Fruit fly (Drosophila melanogaster): ENCODE results near the gene CG4611.

The CG4611 gene

dm6 chr3L:5136123-5136522 is at the start of gene CG4611, which contains the start of gene CG10674:
Gene CG4611, plus strand, starts transcription at chr3L:5136376.
Gene CG10674, minus strand, starts transcription at chr3L:5136292.
- TF ChIP-seq Eip78C (GFP tag): peak; percentile 64
- peak; percentile 56 for TF ChIP-seq svp (GFP tag)
- TF ChIP-seq fkh (GFP tag; optimal IDR thresholded peaks at IDR 0.05): peak; percentile 81
- no peak for TF ChIP-seq achi (GFP tag; optimal IDR thresholded peaks at IDR 0.05)
- peak; percentile 34 for TF ChIP-seq Sox14 (GFP tag; optimal IDR thresholded peaks at IDR 0.05)
- no peak for TF ChIP-seq pdm3 (GFP tag; optimal IDR thresholded peaks at IDR 0.05)

- TF ChIP-seq CG10669 (GFP tag; optimal IDR thresholded peaks at IDR 0.05) (peak; percentile 45), vri (GFP tag; optimal IDR thresholded peaks at IDR 0.05) (no peak), CG3919 (GFP tag; optimal IDR thresholded peaks at IDR 0.05) (peak; percentile 53), salr (GFP tag; optimal IDR thresholded peaks at IDR 0.05) (peak in 1 of 2 experiments; percentile 35), CG1621 (tag; optimal IDR thresholded peaks at IDR 0.05) (peak; percentile 43), dsx (GFP tag; optimal IDR thresholded peaks at IDR 0.05; ENCODE audit: poor library complexity, severe bottlenecking) (no peak), acj6 (GFP tag; optimal IDR thresholded peaks at IDR 0.05) (peak; percentile 31), CG6163 (GFP tag; IDR thresholded peaks at IDR 0.05) (peak; percentile 75), CG31627 (GFP tag; optimal IDR thresholded peaks at IDR 0.05) (no peak), Hr4 (GFP tag; optimal IDR thresholded peaks at IDR 0.05) (no peak), Eip78C (GFP tag) (peak; percentile 89), topi (GFP tag; optimal IDR thresholded peaks at IDR 0.05) (peak; percentile 20), Sox102F (GFP tag; optimal IDR thresholded peaks at IDR 0.05) (peak; percentile 18), Eip75B (GFP tag; optimal IDR thresholded peaks at IDR 0.05) (peak; percentile 14), CG9139 (GFP tag; optimal IDR thresholded peaks at IDR 0.05) (peak; percentile 16), ss (GFP tag; optimal IDR thresholded peaks at IDR 0.05) (peak in 1 of 2 experiments; percentile 16), CG6808 (GFP tag; optimal IDR thresholded peaks at IDR 0.05) (peak; percentile 1), Hr38 (GFP tag; optimal IDR thresholded peaks at IDR 0.05) (no peak), Met (GFP tag; optimal IDR thresholded peaks at IDR 0.05) (peak; percentile 33), CG11294 (GFP tag; IDR thresholded peaks at IDR 0.05) (no peak), Gug (GFP tag; IDR thresholded peaks at IDR 0.05) (no peak), CG8319 (GFP tag; optimal IDR thresholded peaks at IDR 0.05) (no peak), pdm3 (GFP tag; optimal IDR thresholded peaks at IDR 0.05) (peak; percentile 18), Sox15 (GFP tag; optimal IDR thresholded peaks at IDR 0.05) (no peak), CG3032 (tag; optimal IDR thresholded peaks at IDR 0.05) (no peak), fd85E (GFP tag; optimal IDR thresholded peaks at IDR 0.05) (no peak), lz (GFP tag; optimal IDR thresholded peaks at IDR 0.05) (no peak), CG6854 (GFP tag; optimal IDR thresholded peaks at IDR 0.05) (no peak), CG8632 (GFP tag; optimal IDR thresholded peaks at IDR 0.05) (peak; percentile 37), OdsH (GFP tag; optimal IDR thresholded peaks at IDR 0.05) (peak; percentile 45), spab (GFP tag; optimal IDR thresholded peaks at IDR 0.05) (peak; percentile 15), Smox (GFP tag; optimal IDR thresholded peaks at IDR 0.05) (no peak), net (GFP tag; optimal IDR thresholded peaks at IDR 0.05) (peak; percentile 38), CG34406 (GFP tag; optimal IDR thresholded peaks at IDR 0.05) (peak; percentile 58), CG7368 (GFP tag; optimal IDR thresholded peaks at IDR 0.05) (no peak), dac (GFP tag; optimal IDR thresholded peaks at IDR 0.05) (no peak), achi (GFP tag; optimal IDR thresholded peaks at IDR 0.05) (peak; percentile 31), CG16779 (tag; optimal IDR thresholded peaks at IDR 0.05) (no peak), CG6792 (GFP tag; optimal IDR thresholded peaks at IDR 0.05) (peak; percentile 2)
Measured at dm6 chr3L:5096674-5097073, 39.5 kb upstream of the CG4611 start.
